Fruit fly (Drosophila melanogaster) whole organism, pupa: ENCODE data around the gene CG8117.

Experiments
- CG12605 ChIP-seq: fragments of 200-800 bp; sonication (Bioruptor generic); IDR thresholded peaks from 2 replicates; pipeline ENCODE4 v1.3.6; 2022; ENCODE audit warnings: missing biosample characterization, missing genetic modification characterization
- CG13204 ChIP-seq: fragments of 200-800 bp; sonication (Bioruptor generic); optimal IDR thresholded peaks from 2 replicates; lab custom pipeline; 2018; ENCODE audit warnings: missing biosample characterization, mild to moderate bottlenecking, missing genetic modification characterization, moderate library complexity
- CG4496 ChIP-seq: fragments of 200-800 bp; sonication (Bioruptor generic); IDR thresholded peaks from 3 replicates; pipeline ENCODE4 v1.3.6; 2022; ENCODE audit warnings: missing biosample characterization, missing genetic modification characterization
- CG8301 ChIP-seq: fragments of 200-800 bp; sonication (Bioruptor generic); optimal IDR thresholded peaks from 2 replicates; lab custom pipeline; 2018; ENCODE audit warnings: missing biosample characterization, mild to moderate bottlenecking, missing genetic modification characterization
- CG9948 ChIP-seq: fragments of 200-800 bp; sonication (Bioruptor generic); optimal IDR thresholded peaks from 2 replicates; lab custom pipeline; 2018; ENCODE audit warnings: missing biosample characterization, mild to moderate bottlenecking, missing genetic modification characterization, moderate library complexity
- D1 ChIP-seq: fragments of 200-800 bp; sonication (Bioruptor generic); optimal IDR thresholded peaks from 2 replicates; lab custom pipeline; 2018; ENCODE audit warnings: missing biosample characterization, mild to moderate bottlenecking, missing genetic modification characterization, moderate library complexity
- Ets98B ChIP-seq: fragments of 200-800 bp; sonication (Bioruptor generic); IDR thresholded peaks from 2 replicates; pipeline ENCODE4 v1.3.6; 2022; ENCODE audit warnings: missing biosample characterization, missing genetic modification characterization
- Pif1A ChIP-seq: fragments of 200-800 bp; sonication (Bioruptor generic); optimal IDR thresholded peaks from 3 replicates; lab custom pipeline; 2016; ENCODE audit warnings: missing biosample characterization, missing genetic modification characterization
- Pif1B ChIP-seq: fragments of 200-800 bp; sonication (Bioruptor generic); optimal IDR thresholded peaks from 3 replicates; lab custom pipeline; 2016; ENCODE audit warnings: missing biosample characterization, missing genetic modification characterization
- Snoo ChIP-seq: fragments of 200-800 bp; sonication (Bioruptor generic); optimal IDR thresholded peaks from 3 replicates; lab custom pipeline; 2017; ENCODE audit warnings: missing biosample characterization, mild to moderate bottlenecking, missing genetic modification characterization, inconsistent platforms
- gl ChIP-seq: fragments of 200-800 bp; sonication (Bioruptor generic); optimal IDR thresholded peaks from 2 replicates; lab custom pipeline; 2018; ENCODE audit warnings: missing biosample characterization, mild to moderate bottlenecking, missing genetic modification characterization
- rn ChIP-seq: fragments of 200-800 bp; sonication (Bioruptor generic); IDR thresholded peaks from 2 replicates; pipeline ENCODE4 v1.3.6; 2022; ENCODE audit warnings: missing biosample characterization, missing genetic modification characterization

DNA sequence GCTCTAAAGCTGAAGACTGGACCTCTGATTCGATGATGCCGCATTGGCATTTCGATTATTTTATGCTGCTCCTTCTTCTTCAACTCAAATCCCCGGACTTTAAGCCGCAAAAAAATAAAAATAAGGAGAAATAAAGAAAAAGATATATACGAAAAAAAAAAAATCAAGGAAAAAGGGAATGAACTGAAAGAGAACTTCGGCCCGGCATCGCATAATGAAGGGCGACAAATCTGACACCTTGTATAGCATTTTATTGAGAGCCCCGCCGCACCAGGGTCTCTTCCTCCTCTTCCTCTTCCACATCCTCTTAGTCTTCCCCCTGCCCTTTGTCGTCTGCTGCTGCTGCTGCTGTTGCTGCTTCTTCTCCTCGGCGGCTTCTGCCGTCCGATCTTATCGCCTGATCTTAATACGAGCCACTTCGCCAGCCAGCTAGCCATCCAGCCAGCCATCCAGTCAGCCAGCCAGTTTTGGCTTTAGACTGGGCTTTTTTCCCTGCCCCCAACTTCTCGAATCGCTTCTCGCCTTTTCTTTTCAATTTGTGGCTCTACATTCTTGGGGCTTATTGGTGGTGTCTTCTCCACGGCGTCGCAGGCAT, 35.2 kb upstream of the CG8117 start:
- TF ChIP-seq Pif1A (GFP tag; lab: Kevin White, UChicago) (no peak), Ets98B (no peak), CG8301 (tag; lab: Kevin White, UChicago) (no peak), Snoo (tag; lab: Kevin White, UChicago) (peak; percentile 4), CG12605 (GFP tag; lab: Robert Waterston, UW) (no peak), CG9948 (tag; lab: Kevin White, UChicago) (no peak), CG4496 (GFP tag; lab: Robert Waterston, UW) (no peak), Pif1B (GFP tag; lab: Kevin White, UChicago) (no peak), D1 (tag; lab: Kevin White, UChicago) (no peak), rn (GFP tag; lab: Robert Waterston, UW) (no peak), CG13204 (peak; percentile 70), gl (tag; lab: Kevin White, UChicago) (no peak)
